Fruit fly (Drosophila melanogaster): ENCODE data around the gene per.
A peak's percentile ranks its signal among the peaks of the same experiment; 100 is the strongest.

The per gene

DNA sequence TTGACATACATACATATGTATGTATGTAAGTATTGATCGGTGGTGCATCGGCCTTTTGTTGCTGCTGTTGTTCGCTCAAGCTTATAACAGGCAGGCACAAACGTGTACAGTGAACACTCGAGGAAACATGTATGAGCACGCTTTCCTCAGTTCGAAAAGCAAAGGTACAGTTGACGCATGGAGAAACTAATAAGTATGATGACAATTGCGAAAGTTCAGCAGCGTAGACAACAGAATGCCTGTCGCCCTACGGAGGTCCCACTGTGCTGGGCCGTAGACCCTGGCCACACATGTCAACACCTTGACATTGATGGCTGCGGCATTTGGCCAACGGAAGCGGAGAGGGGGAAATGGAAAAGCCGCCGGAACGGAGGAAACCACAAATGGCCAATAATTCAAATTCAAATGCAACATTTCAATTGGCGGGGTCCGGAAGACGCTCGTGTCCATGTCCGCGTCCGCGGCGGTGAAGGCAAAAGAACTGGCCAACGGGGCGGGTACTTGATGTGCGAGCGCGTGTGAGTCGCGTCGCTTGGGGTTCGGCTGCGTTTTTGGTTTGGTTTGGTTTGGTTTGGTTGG, 22.9 kb downstream of the per start, which contains the start of gene CG2681 (continued):
- no peak for TF ChIP-seq CTCF (GFP tag; optimal IDR thresholded peaks at IDR 0.05)
- TF ChIP-seq Optix (GFP tag; IDR thresholded peaks at IDR 0.05): peak; percentile 56; the same call in 1 of the 3 replicates
- peak; percentile 7 for TF ChIP-seq bcd (GFP tag; optimal IDR thresholded peaks at IDR 0.05)
- TF ChIP-seq dimm (GFP tag; IDR thresholded peaks at IDR 0.05): 0 out of 2 replicates have a peak, but pooled peaks have one; percentile 22
- peak; percentile 17; the same call in 1 of the 2 replicates for TF ChIP-seq MBD-R2 (GFP tag; IDR thresholded peaks at IDR 0.05)
- no peak for TF ChIP-seq exex (tag; optimal IDR thresholded peaks at IDR 0.05)
- TF ChIP-seq CG16863 (GFP tag; optimal IDR thresholded peaks at IDR 0.05): peak; percentile 17
- TF ChIP-seq CG4328 (GFP tag; optimal IDR thresholded peaks at IDR 0.05): no peak
- TF ChIP-seq stc (GFP tag; IDR thresholded peaks at IDR 0.05): peak; percentile 61; the same call in 1 of the 2 replicates
- TF ChIP-seq B-H2 (GFP tag; optimal IDR thresholded peaks at IDR 0.05): no peak
- TF ChIP-seq CG9797 (GFP tag; optimal IDR thresholded peaks at IDR 0.05): no peak
- TF ChIP-seq CG32767 (GFP tag; IDR thresholded peaks at IDR 0.05): peak; percentile 23; the same call in 1 of the 2 replicates
- no peak for TF ChIP-seq CG15269 (tag; optimal IDR thresholded peaks at IDR 0.05)
- no peak for TF ChIP-seq br (optimal IDR thresholded peaks at IDR 0.05)
- TF ChIP-seq peb (GFP tag; IDR thresholded peaks at IDR 0.05): no peak
- peak; percentile 37 for TF ChIP-seq CG17359 (tag; optimal IDR thresholded peaks at IDR 0.05)
- no peak for TF ChIP-seq CG11398 (GFP tag; optimal IDR thresholded peaks at IDR 0.05)
- TF ChIP-seq mirr (GFP tag; optimal IDR thresholded peaks at IDR 0.05): no peak
- no peak for TF ChIP-seq tap (tag; optimal IDR thresholded peaks at IDR 0.05)
- no peak for TF ChIP-seq ro (GFP tag; IDR thresholded peaks at IDR 0.05)
- TF ChIP-seq ham (GFP tag; IDR thresholded peaks at IDR 0.05): 0 out of 2 replicates have a peak, but pooled peaks have one; percentile 17
- no peak for TF ChIP-seq CG33557 (GFP tag; optimal IDR thresholded peaks at IDR 0.05)
- peak; percentile 76 for TF ChIP-seq zfh1 (GFP tag; IDR thresholded peaks at IDR 0.05)
- no peak for TF ChIP-seq CG5245 (GFP tag; optimal IDR thresholded peaks at IDR 0.05)
- TF ChIP-seq wdn (GFP tag; IDR thresholded peaks at IDR 0.05): 0 out of 2 replicates have a peak, but pooled peaks have one; percentile 23
- TF ChIP-seq CG13424 (tag; optimal IDR thresholded peaks at IDR 0.05): peak; percentile 3
- no peak for TF ChIP-seq CG1602 (GFP tag; optimal IDR thresholded peaks at IDR 0.05)
- no peak for TF ChIP-seq Scr (GFP tag; IDR thresholded peaks at IDR 0.05; ENCODE audit: partially characterized antibody)
- TF ChIP-seq CG9215 (GFP tag; IDR thresholded peaks at IDR 0.05): peak; percentile 41; the same call in 1 of the 2 replicates
- TF ChIP-seq nmo (GFP tag; optimal IDR thresholded peaks at IDR 0.05): peak; percentile 25
- TF ChIP-seq CG10267 (tag; optimal IDR thresholded peaks at IDR 0.05): no peak
- TF ChIP-seq wor (GFP tag; IDR thresholded peaks at IDR 0.05): peak; percentile 24; the same call in 1 of the 2 replicates
- TF ChIP-seq ftz-f1 (GFP tag; optimal IDR thresholded peaks at IDR 0.05): peak; percentile 24
- no peak for TF ChIP-seq CkIIα-i1 (GFP tag; IDR thresholded peaks at IDR 0.05)
- peak; percentile 57; the same call in 1 of the 3 replicates for TF ChIP-seq CG11093 (GFP tag; IDR thresholded peaks at IDR 0.05)
- no peak for TF ChIP-seq Vsx1 (GFP tag; optimal IDR thresholded peaks at IDR 0.05)
- TF ChIP-seq H2.0 (GFP tag; IDR thresholded peaks at IDR 0.05): peak; percentile 62
- no peak for TF ChIP-seq tna (GFP tag; IDR thresholded peaks at IDR 0.05; ENCODE audit: partially characterized antibody)
- TF ChIP-seq CG31388 (GFP tag; optimal IDR thresholded peaks at IDR 0.05): no peak
- no peak for TF ChIP-seq knrl (GFP tag; IDR thresholded peaks at IDR 0.05; ENCODE audit: partially characterized antibody)
- TF ChIP-seq kni (GFP tag; optimal IDR thresholded peaks at IDR 0.05): no peak
- no peak for TF ChIP-seq schlank (tag; optimal IDR thresholded peaks at IDR 0.05)
- TF ChIP-seq CG4854 (GFP tag; optimal IDR thresholded peaks at IDR 0.05): no peak
- TF ChIP-seq Tbp (GFP tag; optimal IDR thresholded peaks at IDR 0.05): no peak
- peak; percentile 56 for TF ChIP-seq CG6689 (GFP tag; IDR thresholded peaks at IDR 0.05)
- peak; percentile 38; the same call in 1 of the 2 replicates for TF ChIP-seq CG17328 (GFP tag; IDR thresholded peaks at IDR 0.05)
- TF ChIP-seq run (tag; optimal IDR thresholded peaks at IDR 0.05): no peak
- TF ChIP-seq MTF-1 (GFP tag; optimal IDR thresholded peaks at IDR 0.05; ENCODE audit: borderline replicate concordance): no peak
- peak; percentile 32 for TF ChIP-seq az2 (GFP tag; optimal IDR thresholded peaks at IDR 0.05)
- TF ChIP-seq bbx (GFP tag; IDR thresholded peaks at IDR 0.05; ENCODE audit: partially characterized antibody): no peak
- TF ChIP-seq CG31224 (GFP tag; IDR thresholded peaks at IDR 0.05): peak; percentile 31; the same call in 1 of the 2 replicates

Measured in whole organism, embryonic.